Fruit fly (Drosophila melanogaster): ENCODE data around the gene CG46463.

- TF ChIP-seq insv (optimal IDR thresholded peaks at IDR 0.05) (no peak), Sin3A (optimal IDR thresholded peaks at IDR 0.05) (no peak)
Observed at dm6 chr3L:3434882-3435281, 26.2 kb upstream of the CG46463 start.
